Worm (Caenorhabditis elegans): ENCODE results near the gene ugt-7.

The ugt-7 gene

DNA sequence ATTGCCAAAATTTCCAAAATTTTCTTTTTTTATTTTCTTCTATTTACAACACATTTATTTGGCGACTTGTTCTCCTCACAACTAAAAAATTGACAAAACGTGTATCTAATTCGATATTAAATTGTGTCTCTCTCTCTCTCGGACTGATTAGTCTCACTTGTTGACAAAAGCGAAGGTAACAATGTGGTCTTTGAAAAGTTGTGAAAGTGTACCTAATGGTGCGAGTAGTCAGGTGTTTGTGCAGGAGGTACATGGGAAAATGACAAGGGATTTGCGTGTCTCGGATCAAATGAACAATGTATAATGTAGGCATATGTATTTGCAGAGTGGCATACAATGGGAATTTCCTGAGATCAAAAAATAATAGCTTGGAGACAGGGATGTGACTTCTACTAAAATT lies 30.9 kb downstream of the ugt-7 start:
- no peak for TF ChIP-seq hlh-6 (tag; optimal IDR thresholded peaks at IDR 0.05)
- TF ChIP-seq pha-2 (tag; optimal IDR thresholded peaks at IDR 0.05), result no peak
- TF ChIP-seq ama-1 (optimal IDR thresholded peaks at IDR 0.05), result no peak
- no peak for TF ChIP-seq fax-1 (tag; optimal IDR thresholded peaks at IDR 0.05)
- no peak for TF ChIP-seq F13H6.1 (tag; optimal IDR thresholded peaks at IDR 0.05)
- TF ChIP-seq ceh-31 (tag; optimal IDR thresholded peaks at IDR 0.05), result no peak
- no peak for TF ChIP-seq hlh-15 (tag; optimal IDR thresholded peaks at IDR 0.05)
- no peak for TF ChIP-seq sdc-2 (tag; optimal IDR thresholded peaks at IDR 0.05)
- TF ChIP-seq sox-4 (tag; optimal IDR thresholded peaks at IDR 0.05), result no peak
- TF ChIP-seq madf-2 (tag; optimal IDR thresholded peaks at IDR 0.05), result no peak
- TF ChIP-seq zip-5 (tag; optimal IDR thresholded peaks at IDR 0.05), result no peak
- TF ChIP-seq C08G9.2 (tag; optimal IDR thresholded peaks at IDR 0.05), result no peak
- no peak for TF ChIP-seq mec-3 (tag; optimal IDR thresholded peaks at IDR 0.05; ENCODE audit: borderline replicate concordance)

DNA sequence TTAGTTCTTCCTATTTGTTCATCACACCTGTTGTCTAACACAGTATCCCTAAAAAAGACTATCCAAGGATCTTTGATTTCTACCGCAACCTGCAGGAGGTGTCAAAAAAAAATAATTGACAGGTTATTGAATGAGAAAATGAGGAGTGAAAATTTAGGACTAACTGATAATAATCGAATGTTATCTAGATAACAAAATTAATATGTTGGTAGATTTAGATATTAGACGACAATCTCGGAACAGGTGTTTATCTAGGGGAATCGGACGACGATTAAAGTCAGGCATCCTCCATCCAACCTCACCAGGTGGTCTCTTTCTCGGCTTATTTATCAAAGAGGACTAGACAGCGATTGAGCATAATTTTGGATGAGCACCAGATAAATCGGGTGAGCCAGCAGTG lies 31.6 kb downstream of the ugt-7 start:
- TF ChIP-seq sox-4 (tag; optimal IDR thresholded peaks at IDR 0.05) (no peak), F13H6.1 (tag; optimal IDR thresholded peaks at IDR 0.05) (no peak), ceh-19 (GFP tag; optimal IDR thresholded peaks at IDR 0.05) (no peak), dve-1 (tag; optimal IDR thresholded peaks at IDR 0.05) (no peak), sdc-2 (tag; optimal IDR thresholded peaks at IDR 0.05) (no peak), rnt-1 (tag; optimal IDR thresholded peaks at IDR 0.05) (no peak), ceh-48 (tag; optimal IDR thresholded peaks at IDR 0.05) (no peak), ets-4 (tag; optimal IDR thresholded peaks at IDR 0.05) (no peak), pag-3 (tag; optimal IDR thresholded peaks at IDR 0.05; ENCODE audit: borderline replicate concordance) (no peak), unc-55 (GFP tag; optimal IDR thresholded peaks at IDR 0.05) (no peak), pha-4 (tag; optimal IDR thresholded peaks at IDR 0.05) (no peak), C38D4.7 (GFP tag; optimal IDR thresholded peaks at IDR 0.05) (no peak), tbx-7 (tag; optimal IDR thresholded peaks at IDR 0.05) (no peak), hlh-8 (tag; optimal IDR thresholded peaks at IDR 0.05) (no peak), ceh-30 (tag; optimal IDR thresholded peaks at IDR 0.05) (no peak), npax-4 (tag; optimal IDR thresholded peaks at IDR 0.05) (no peak)

DNA sequence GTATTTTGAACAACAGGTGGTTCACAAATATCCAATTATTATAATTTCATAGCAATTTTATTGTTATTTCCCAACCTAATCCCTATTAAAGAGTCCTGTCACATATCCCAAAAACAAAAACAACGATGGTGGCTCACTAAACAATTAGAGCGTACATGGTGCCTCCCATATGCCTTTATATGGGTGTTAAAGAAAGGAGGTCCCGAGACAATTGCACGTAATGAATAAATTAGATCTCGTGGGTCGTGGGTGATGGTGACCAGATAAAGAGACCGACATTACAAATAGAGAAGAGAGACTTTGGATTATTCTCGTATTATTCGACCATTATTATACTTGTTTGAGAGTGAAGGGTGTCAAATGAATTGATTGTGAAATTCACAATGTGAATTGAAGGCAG lies 33.1 kb downstream of the ugt-7 start:
- TF ChIP-seq hlh-8 (tag; optimal IDR thresholded peaks at IDR 0.05) (no peak), hlh-13 (GFP tag; optimal IDR thresholded peaks at IDR 0.05) (no peak), unc-55 (GFP tag; optimal IDR thresholded peaks at IDR 0.05) (no peak), ahr-1 (tag; optimal IDR thresholded peaks at IDR 0.05) (no peak), F13H6.1 (tag; optimal IDR thresholded peaks at IDR 0.05) (no peak), sox-2 (GFP tag; IDR thresholded peaks at IDR 0.05) (peak; percentile 28; the same call in 1 of the 2 replicates), ref-2 (tag; optimal IDR thresholded peaks at IDR 0.05) (peak; percentile 27), elt-2 (tag; optimal IDR thresholded peaks at IDR 0.05) (no peak), pax-1 (tag; optimal IDR thresholded peaks at IDR 0.05) (no peak), ztf-16 (tag; optimal IDR thresholded peaks at IDR 0.05) (no peak), ceh-34 (tag; optimal IDR thresholded peaks at IDR 0.05) (no peak), ceh-31 (tag; optimal IDR thresholded peaks at IDR 0.05) (peak; percentile 78), pha-2 (tag; optimal IDR thresholded peaks at IDR 0.05) (no peak), ets-4 (tag; optimal IDR thresholded peaks at IDR 0.05) (no peak), ceh-6 (GFP tag; optimal IDR thresholded peaks at IDR 0.05) (no peak), sox-4 (tag; optimal IDR thresholded peaks at IDR 0.05) (no peak), tbx-2 (tag; optimal IDR thresholded peaks at IDR 0.05) (peak; percentile 2), unc-86 (tag; optimal IDR thresholded peaks at IDR 0.05) (no peak), nhr-232 (tag; optimal IDR thresholded peaks at IDR 0.05) (no peak), fkh-6 (tag; optimal IDR thresholded peaks at IDR 0.05) (no peak), ceh-14 (tag; optimal IDR thresholded peaks at IDR 0.05) (no peak), lin-11 (tag; optimal IDR thresholded peaks at IDR 0.05) (no peak), hlh-30 (tag; optimal IDR thresholded peaks at IDR 0.05; ENCODE audit: insufficient read depth) (peak; percentile 50), gmeb-2 (tag; optimal IDR thresholded peaks at IDR 0.05) (no peak), ceh-48 (tag; optimal IDR thresholded peaks at IDR 0.05) (no peak), eyg-1 (tag; optimal IDR thresholded peaks at IDR 0.05) (no peak), sdc-2 (tag; optimal IDR thresholded peaks at IDR 0.05) (no peak), ceh-24 (tag; optimal IDR thresholded peaks at IDR 0.05) (no peak), C38D4.7 (GFP tag; optimal IDR thresholded peaks at IDR 0.05) (no peak), lim-6 (tag; optimal IDR thresholded peaks at IDR 0.05) (no peak), pros-1 (tag; optimal IDR thresholded peaks at IDR 0.05) (no peak), madf-2 (tag; optimal IDR thresholded peaks at IDR 0.05) (no peak), unc-42 (tag; optimal IDR thresholded peaks at IDR 0.05) (peak; percentile 97), ceh-2 (tag; optimal IDR thresholded peaks at IDR 0.05) (no peak), elt-4 (tag; optimal IDR thresholded peaks at IDR 0.05) (no peak)
